Fruit fly (Drosophila melanogaster): ENCODE data around the gene CG31974.

- TF ChIP-seq Blimp-1 (GFP tag; optimal IDR thresholded peaks at IDR 0.05), result no peak
- TF ChIP-seq CG3032 (tag; optimal IDR thresholded peaks at IDR 0.05), result no peak
- no peak for TF ChIP-seq Eip78C (GFP tag)
These were observed 51.6 kb downstream of the CG31974 start for dm6 chr2L:91333-91732.
